Worm (Caenorhabditis elegans): ENCODE data around the gene twk-3.

DNA sequence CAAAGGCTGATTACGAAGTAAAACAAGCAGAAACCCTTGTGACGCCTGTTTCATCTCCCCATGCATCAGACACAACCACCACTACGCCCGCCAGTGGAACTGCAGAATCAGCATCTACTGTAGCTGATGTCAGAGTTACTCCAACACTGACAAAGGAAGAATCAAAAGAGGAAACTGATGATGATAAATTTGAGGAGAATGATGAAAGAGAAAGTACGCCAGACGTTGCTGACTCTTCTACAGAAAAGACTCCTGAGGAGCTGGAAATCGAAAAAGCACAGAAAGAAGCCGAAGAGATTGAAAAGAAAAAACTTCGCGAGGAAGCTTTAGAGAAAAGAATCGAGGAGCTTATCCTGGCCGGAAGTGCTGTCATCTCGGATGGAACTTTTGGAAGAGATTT lies 5.7 kb upstream of the twk-3 start:
- no peak for TF ChIP-seq ztf-23 (GFP tag; IDR thresholded peaks at IDR 0.05)
- TF ChIP-seq cog-1 (tag; optimal IDR thresholded peaks at IDR 0.05), result no peak
- TF ChIP-seq med-1 (GFP tag; optimal IDR thresholded peaks at IDR 0.05; ENCODE audit: insufficient read depth), result no peak
- no peak for TF ChIP-seq tab-1 (GFP tag; IDR thresholded peaks at IDR 0.05)
- TF ChIP-seq T22C8.4 (GFP tag; IDR thresholded peaks at IDR 0.05), result no peak
- TF ChIP-seq ztf-29 (GFP tag; IDR thresholded peaks at IDR 0.05), result no peak
- TF ChIP-seq flt-1 (GFP tag; IDR thresholded peaks at IDR 0.05), result no peak
- TF ChIP-seq ref-1 (GFP tag; conservative IDR thresholded peaks at IDR 0.05), result no peak

Data from whole organism, midembryonic.